Fruit fly (Drosophila melanogaster) whole organism: ENCODE data around the gene ppl.

Source experiments
- CG8478 ChIP-seq: fragments of >200 bp; optimal IDR thresholded peaks from 2 replicates; lab custom pipeline; 2018; ENCODE audit warnings: inconsistent platforms
- Dll ChIP-seq: fragments of >200 bp; optimal IDR thresholded peaks from 2 replicates; lab custom pipeline; 2017
- EcR ChIP-seq, 2 experiments: fragments of >200 bp; optimal IDR thresholded peaks; 2 replicates each; lab custom pipeline; 2017; ENCODE audit warnings: missing biosample characterization in 2 of 2, missing genetic modification characterization in 2 of 2, missing genetic modification reagents in 2 of 2
- pan ChIP-seq: fragments of >200 bp; optimal IDR thresholded peaks from 2 replicates; lab custom pipeline; 2017
- psq ChIP-seq: fragments of >200 bp; optimal IDR thresholded peaks from 2 replicates; lab custom pipeline; 2017
- usp ChIP-seq: fragments of >200 bp; optimal IDR thresholded peaks from 2 replicates; lab custom pipeline; 2017; ENCODE audit warnings: missing biosample characterization, missing genetic modification characterization, mixed read lengths

DNA sequence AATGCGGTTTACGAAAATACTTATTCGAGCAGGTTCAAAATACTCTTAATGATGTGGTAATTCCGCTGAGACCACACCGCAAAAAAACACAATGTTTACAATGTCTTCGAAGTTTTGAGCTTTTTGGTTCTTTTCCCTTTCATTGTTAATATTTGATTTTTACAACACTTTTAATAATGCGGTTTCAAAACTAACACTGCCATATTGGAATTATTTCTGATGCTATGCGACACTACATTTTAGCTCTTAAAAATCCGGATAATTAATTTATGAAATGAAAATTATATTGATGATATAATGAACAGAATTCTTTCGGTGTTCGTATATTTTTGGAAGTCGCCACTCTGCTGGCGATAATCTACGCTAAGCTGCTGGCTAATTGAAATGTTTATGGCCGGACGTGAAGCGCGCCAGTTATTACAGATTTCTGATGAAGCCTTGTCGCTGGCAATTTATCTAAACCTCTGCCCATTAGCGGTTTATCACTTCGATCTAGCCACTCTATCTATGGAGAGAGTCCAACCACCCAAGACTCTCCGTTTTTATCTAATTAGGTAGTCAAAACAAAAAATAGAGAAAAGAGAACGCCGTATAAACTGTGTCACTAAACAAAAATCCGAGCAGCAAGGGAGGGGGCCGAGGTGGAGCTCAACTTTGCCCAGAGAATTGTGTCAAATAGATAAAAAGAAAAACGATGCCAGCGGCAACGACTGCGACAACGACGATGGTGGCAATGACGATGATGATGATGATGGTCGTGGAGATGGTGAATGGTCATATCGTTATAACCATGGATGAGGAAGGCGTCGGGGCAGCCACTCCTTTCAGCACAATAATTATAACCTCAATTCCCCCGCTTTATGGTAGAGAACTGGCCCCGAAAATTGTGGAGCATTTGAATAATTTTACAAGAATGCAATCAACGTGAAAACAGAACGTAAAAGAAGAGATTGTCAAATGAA is 25.0 kb downstream of the ppl start:
- TF ChIP-seq usp (GFP tag; lab: Kevin White, UChicago) (no peak), psq (lab: Kevin White, UChicago) (no peak), pan (lab: Kevin White, UChicago) (no peak), EcR (GFP tag; optimal IDR thresholded peaks at IDR 0.05; lab: Kevin White, UChicago) (no peak), CG8478 (lab: Kevin White, UChicago) (no peak), Dll (lab: Kevin White, UChicago) (no peak)
